Fruit fly (Drosophila melanogaster) whole organism, embryonic: ENCODE data around the gene Ser.

ENCODE experiments used
- Adf1 ChIP-seq: fragments of 200-800 bp; sonication (Bioruptor generic); IDR thresholded peaks from 2 replicates; pipeline ENCODE4 v1.3.6; 2022; ENCODE audit warnings: missing biosample characterization, missing genetic modification characterization
- Asciz ChIP-seq: fragments of 200-800 bp; sonication (Bioruptor generic); optimal IDR thresholded peaks from 2 replicates; lab custom pipeline; 2017; ENCODE audit warnings: missing biosample characterization, mild to moderate bottlenecking, missing genetic modification characterization, missing genetic modification reagents
- CG13424 ChIP-seq: fragments of 200-800 bp; sonication (Bioruptor generic); optimal IDR thresholded peaks from 2 replicates; lab custom pipeline; 2019; ENCODE audit warnings: missing biosample characterization, mild to moderate bottlenecking, missing genetic modification characterization, moderate library complexity
- CG14441 ChIP-seq: fragments of 200-800 bp; sonication (Bioruptor generic); IDR thresholded peaks from 2 replicates; pipeline ENCODE4 v1.3.6; 2022; ENCODE audit warnings: missing biosample characterization, missing genetic modification characterization
- CG14860 ChIP-seq: fragments of 200-800 bp; sonication (Bioruptor generic); IDR thresholded peaks from 3 replicates; pipeline ENCODE4 v1.3.6; 2022; ENCODE audit warnings: missing biosample characterization, missing genetic modification characterization; ENCODE audit not compliant: partially characterized antibody
- CG15011 ChIP-seq: fragments of 200-800 bp; sonication (Bioruptor generic); optimal IDR thresholded peaks from 3 replicates; lab custom pipeline; 2018; ENCODE audit warnings: missing biosample characterization, mild to moderate bottlenecking, missing genetic modification characterization
- CG15269 ChIP-seq: fragments of 200-800 bp; sonication (Bioruptor generic); optimal IDR thresholded peaks from 2 replicates; lab custom pipeline; 2018; ENCODE audit warnings: missing biosample characterization, mild to moderate bottlenecking, missing genetic modification characterization, moderate library complexity
- CG16815 ChIP-seq: fragments of 200-800 bp; sonication (Bioruptor generic); optimal IDR thresholded peaks from 3 replicates; lab custom pipeline; 2017; ENCODE audit warnings: missing biosample characterization, mild to moderate bottlenecking, missing genetic modification characterization
- CG2120 ChIP-seq: fragments of 200-800 bp; sonication (Bioruptor generic); optimal IDR thresholded peaks from 3 replicates; lab custom pipeline; 2016; ENCODE audit warnings: missing biosample characterization, missing genetic modification characterization
- CG3281 ChIP-seq: fragments of 200-800 bp; sonication (Bioruptor generic); optimal IDR thresholded peaks from 3 replicates; lab custom pipeline; 2017; ENCODE audit warnings: missing biosample characterization, mild to moderate bottlenecking, missing genetic modification characterization
- CG4820 ChIP-seq: fragments of 200-800 bp; sonication (Bioruptor generic); optimal IDR thresholded peaks from 3 replicates; lab custom pipeline; 2016; ENCODE audit warnings: missing biosample characterization, missing genetic modification characterization
- CG7839 ChIP-seq: fragments of 200-800 bp; sonication (Bioruptor generic); optimal IDR thresholded peaks from 3 replicates; lab custom pipeline; 2018; ENCODE audit warnings: missing biosample characterization, mild to moderate bottlenecking, missing genetic modification characterization, moderate library complexity
- CG8944 ChIP-seq: fragments of 200-800 bp; sonication (Bioruptor generic); optimal IDR thresholded peaks from 3 replicates; lab custom pipeline; 2016; ENCODE audit warnings: missing biosample characterization, missing genetic modification characterization
- CG9876 ChIP-seq: fragments of 200-800 bp; sonication (Bioruptor generic); optimal IDR thresholded peaks from 2 replicates; lab custom pipeline; 2016; ENCODE audit warnings: missing biosample characterization, missing genetic modification characterization
- D ChIP-seq, 2 experiments: fragments of 200-800 bp in 1 of 2; fragments of >200 bp in 1 of 2; sonication (Bioruptor generic) in 1 of 2; optimal IDR thresholded peaks; 2 replicates in 1 of 2; 3 replicates in 1 of 2; lab custom pipeline; 2017; ENCODE audit warnings: mild to moderate bottlenecking in 1 of 2, missing biosample characterization in 1 of 2, missing genetic modification characterization in 1 of 2, missing genetic modification reagents in 1 of 2
- Dll ChIP-seq: fragments of 200-800 bp; sonication (Bioruptor generic); IDR thresholded peaks from 4 replicates; pipeline ENCODE4 v1.3.6; 2022; ENCODE audit warnings: missing biosample characterization, missing genetic modification characterization; ENCODE audit not compliant: partially characterized antibody
- Ets65A ChIP-seq: fragments of 200-800 bp; sonication (Bioruptor generic); peaks from one replicate; lab custom pipeline; 2016; ENCODE audit warnings: missing biosample characterization, missing genetic modification characterization
- H2.0 ChIP-seq: fragments of 200-800 bp; sonication (Bioruptor generic); IDR thresholded peaks from 2 replicates; pipeline ENCODE4 v1.3.6; 2022; ENCODE audit warnings: missing biosample characterization, missing genetic modification characterization
- HLHmδ ChIP-seq: fragments of 200-800 bp; sonication (Bioruptor generic); optimal IDR thresholded peaks from 2 replicates; lab custom pipeline; 2018; ENCODE audit warnings: missing biosample characterization, mild to moderate bottlenecking, missing genetic modification characterization, moderate library complexity
- HmgD ChIP-seq: fragments of 200-800 bp; sonication (Bioruptor generic); optimal IDR thresholded peaks from 3 replicates; lab custom pipeline; 2016; ENCODE audit warnings: missing biosample characterization, missing genetic modification characterization
- HmgZ ChIP-seq: fragments of 200-800 bp; sonication (Bioruptor generic); optimal IDR thresholded peaks from 2 replicates; lab custom pipeline; 2018; ENCODE audit warnings: missing biosample characterization, mild to moderate bottlenecking, missing genetic modification characterization
- Hmx ChIP-seq: fragments of 200-800 bp; sonication (Bioruptor generic); optimal IDR thresholded peaks from 2 replicates; lab custom pipeline; 2016; ENCODE audit warnings: missing biosample characterization, missing genetic modification characterization
- Hr3 ChIP-seq: fragments of 200-800 bp; sonication (Bioruptor generic); optimal IDR thresholded peaks from 3 replicates; lab custom pipeline; 2016; ENCODE audit warnings: missing biosample characterization, missing genetic modification characterization
- Opbp ChIP-seq: fragments of 200-800 bp; sonication (Bioruptor generic); IDR thresholded peaks from 3 replicates; pipeline ENCODE4 v1.3.6; 2022; ENCODE audit warnings: missing biosample characterization, missing genetic modification characterization; ENCODE audit not compliant: partially characterized antibody
- Optix ChIP-seq: fragments of 200-800 bp; sonication (Bioruptor generic); IDR thresholded peaks from 3 replicates; pipeline ENCODE4 v1.3.6; 2022; ENCODE audit warnings: missing biosample characterization, missing genetic modification characterization
- Pdp1 ChIP-seq, 2 experiments: fragments of 200-800 bp; sonication (Bioruptor generic); optimal IDR thresholded peaks; 3 replicates each; lab custom pipeline; 2016; ENCODE audit warnings: missing biosample characterization in 2 of 2, missing genetic modification characterization in 2 of 2, mild to moderate bottlenecking in 1 of 2, moderate library complexity in 1 of 2
- Six4 ChIP-seq: fragments of 200-800 bp; sonication (Bioruptor generic); optimal IDR thresholded peaks from 2 replicates; lab custom pipeline; 2016; ENCODE audit warnings: missing biosample characterization, missing genetic modification characterization
- Taf1 ChIP-seq: fragments of 200-800 bp; sonication (Bioruptor generic); IDR thresholded peaks from 2 replicates; pipeline ENCODE4 v1.3.6; 2022; ENCODE audit warnings: missing biosample characterization, missing genetic modification characterization
- Xrp1 ChIP-seq: fragments of 200-800 bp; sonication (Bioruptor generic); IDR thresholded peaks from 2 replicates; pipeline ENCODE4 v1.3.6; 2022; ENCODE audit warnings: missing biosample characterization, missing genetic modification characterization
- amos ChIP-seq: fragments of 200-800 bp; sonication (Bioruptor generic); IDR thresholded peaks from 2 replicates; pipeline ENCODE4 v1.3.6; 2022; ENCODE audit warnings: missing biosample characterization, missing genetic modification characterization; ENCODE audit not compliant: partially characterized antibody
- az2 ChIP-seq: fragments of 200-800 bp; sonication (Bioruptor generic); optimal IDR thresholded peaks from 3 replicates; lab custom pipeline; 2016; ENCODE audit warnings: missing biosample characterization, missing genetic modification characterization
- chinmo ChIP-seq: fragments of 200-800 bp; sonication (Bioruptor generic); IDR thresholded peaks from 4 replicates; pipeline ENCODE4 v1.3.6; 2022; ENCODE audit warnings: missing biosample characterization, missing genetic modification characterization; ENCODE audit not compliant: partially characterized antibody
- fd3F ChIP-seq: fragments of 200-800 bp; sonication (Bioruptor generic); optimal IDR thresholded peaks from 2 replicates; lab custom pipeline; 2018; ENCODE audit warnings: missing biosample characterization, mild to moderate bottlenecking, missing genetic modification characterization, moderate library complexity
- jigr1 ChIP-seq: fragments of 200-800 bp; sonication (Bioruptor generic); IDR thresholded peaks from 3 replicates; pipeline ENCODE4 v1.3.6; 2022; ENCODE audit warnings: missing biosample characterization, missing genetic modification characterization
- kay ChIP-seq: fragments of 200-800 bp; sonication (Bioruptor generic); optimal IDR thresholded peaks from 2 replicates; lab custom pipeline; 2016; ENCODE audit warnings: missing biosample characterization, missing genetic modification characterization
- mam ChIP-seq: fragments of 200-800 bp; sonication (Bioruptor generic); optimal IDR thresholded peaks from 3 replicates; lab custom pipeline; 2016; ENCODE audit warnings: missing biosample characterization, missing genetic modification characterization
- nau ChIP-seq: fragments of 200-800 bp; sonication (Bioruptor generic); optimal IDR thresholded peaks from 3 replicates; lab custom pipeline; 2017; ENCODE audit warnings: missing biosample characterization, mild to moderate bottlenecking, missing genetic modification characterization, missing genetic modification reagents
- nmo ChIP-seq: fragments of 200-800 bp; sonication (Bioruptor generic); optimal IDR thresholded peaks from 2 replicates; lab custom pipeline; 2018; ENCODE audit warnings: missing biosample characterization, mild to moderate bottlenecking, missing genetic modification characterization, moderate library complexity
- org-1 ChIP-seq: fragments of 200-800 bp; sonication (Bioruptor generic); optimal IDR thresholded peaks from 2 replicates; lab custom pipeline; 2017; ENCODE audit warnings: missing biosample characterization, missing genetic modification characterization
- otp ChIP-seq: fragments of 200-800 bp; sonication (Bioruptor generic); IDR thresholded peaks from 3 replicates; pipeline ENCODE4, ENCODE4 v1.3.6; 2022; ENCODE audit warnings: missing biosample characterization, missing genetic modification characterization
- phol ChIP-seq: fragments of 200-800 bp; sonication (Bioruptor generic); optimal IDR thresholded peaks from 3 replicates; lab custom pipeline; 2018; ENCODE audit warnings: missing biosample characterization, mild to moderate bottlenecking, missing genetic modification characterization, moderate library complexity
- ranshi ChIP-seq: fragments of 200-800 bp; sonication (Bioruptor generic); IDR thresholded peaks from 2 replicates; pipeline ENCODE4 v1.3.6; 2022; ENCODE audit warnings: missing biosample characterization, missing genetic modification characterization
- stwl ChIP-seq: fragments of 200-800 bp; sonication (Bioruptor generic); optimal IDR thresholded peaks from 3 replicates; lab custom pipeline; 2018; ENCODE audit warnings: missing biosample characterization, mild to moderate bottlenecking, missing genetic modification characterization, moderate library complexity
- ttk ChIP-seq: fragments of 200-800 bp; sonication (Bioruptor generic); IDR thresholded peaks from 2 replicates; pipeline ENCODE4 v2.1.2; 2022; ENCODE audit warnings: missing biosample characterization, missing genetic modification characterization
- twi ChIP-seq: fragments of 200-800 bp; optimal IDR thresholded peaks from 2 replicates; lab custom pipeline; 2019; ENCODE audit warnings: missing biosample characterization, mild to moderate bottlenecking, missing genetic modification characterization, moderate library complexity
- tx ChIP-seq: fragments of 200-800 bp; sonication (Bioruptor generic); optimal IDR thresholded peaks from 2 replicates; lab custom pipeline; 2016; ENCODE audit warnings: missing biosample characterization, missing genetic modification characterization
- unpg ChIP-seq: fragments of 200-800 bp; sonication (Bioruptor generic); optimal IDR thresholded peaks from 3 replicates; lab custom pipeline; 2018; ENCODE audit warnings: missing biosample characterization, mild to moderate bottlenecking, missing genetic modification characterization, moderate library complexity
- zfh2 ChIP-seq: fragments of 200-800 bp; sonication (Bioruptor generic); optimal IDR thresholded peaks from 2 replicates; lab custom pipeline; 2016; ENCODE audit warnings: missing biosample characterization, missing genetic modification characterization

Gene Ser

dm6 chr3R:27153062-27153878 lies 40.8 kb downstream of the Ser start (continued):
- TF ChIP-seq fd3F, result peak; percentile 39
- TF ChIP-seq ranshi (GFP tag; lab: Robert Waterston, UW), result peak; percentile 25; the same call in 1 of the 2 replicates
- peak; percentile 70 for TF ChIP-seq CG15269 (tag; lab: Kevin White, UChicago)
- TF ChIP-seq CG4820, result peak; percentile 35
- TF ChIP-seq Dll, result no peak
- peak; percentile 65 for TF ChIP-seq CG7839 (tag; lab: Kevin White, UChicago)
- peak; percentile 5 for TF ChIP-seq nmo (GFP tag; lab: Kevin White, UChicago)
- no peak for TF ChIP-seq HmgZ (tag; lab: Kevin White, UChicago)
- TF ChIP-seq jigr1, result no peak
- no peak for TF ChIP-seq CG8944 (GFP tag; lab: Kevin White, UChicago)
- TF ChIP-seq Optix (GFP tag; lab: Robert Waterston, UW), result no peak
- no peak for TF ChIP-seq HmgD (GFP tag; lab: Kevin White, UChicago)
- TF ChIP-seq CG13424 (tag; lab: Kevin White, UChicago), result peak; percentile 38
- 0 out of 2 replicates have a peak, but pooled peaks have one; percentile 12 for TF ChIP-seq ttk
- peak; percentile 36 for TF ChIP-seq zfh2 (GFP tag; lab: Kevin White, UChicago)
- peak; percentile 44 for TF ChIP-seq phol (tag; lab: Kevin White, UChicago)
- no peak for TF ChIP-seq Asciz
- TF ChIP-seq CG14441 (GFP tag; lab: Robert Waterston, UW), result 0 out of 2 replicates have a peak, but pooled peaks have one; percentile 6
- TF ChIP-seq Xrp1 (GFP tag; lab: Robert Waterston, UW), result peak; percentile 20; the same call in 1 of the 2 replicates
- no peak for TF ChIP-seq tx
- no peak for TF ChIP-seq Opbp
- TF ChIP-seq Six4 (GFP tag; lab: Kevin White, UChicago), result peak; percentile 29
- peak; percentile 12 for TF ChIP-seq az2 (GFP tag; lab: Kevin White, UChicago)
- TF ChIP-seq otp (GFP tag; lab: Robert Waterston, UW), result peak; percentile 57; the same call in 1 of the 3 replicates
- TF ChIP-seq Adf1 (GFP tag; lab: Robert Waterston, UW), result peak; percentile 6; the same call in 1 of the 2 replicates
- TF ChIP-seq Pdp1 (GFP tag; optimal IDR thresholded peaks at IDR 0.05; lab: Kevin White, UChicago), result peak; percentile 33 to 78
- no peak for TF ChIP-seq Hmx (GFP tag; lab: Kevin White, UChicago)
- TF ChIP-seq D (optimal IDR thresholded peaks at IDR 0.05; lab: Kevin White, UChicago), result no peak
- peak; percentile 27 for TF ChIP-seq D (GFP tag; optimal IDR thresholded peaks at IDR 0.05; lab: Kevin White, UChicago)
- TF ChIP-seq nau (GFP tag; lab: Kevin White, UChicago), result no peak
- peak; percentile 26 for TF ChIP-seq CG15011 (GFP tag; lab: Kevin White, UChicago)
- peak; percentile 43 for TF ChIP-seq Hr3 (GFP tag; lab: Kevin White, UChicago)
- TF ChIP-seq H2.0 (GFP tag; lab: Robert Waterston, UW), result 0 out of 2 replicates have a peak, but pooled peaks have one; percentile 5
- peak; percentile 38 for TF ChIP-seq mam
- TF ChIP-seq HLHmδ (GFP tag; lab: Kevin White, UChicago), result no peak
- no peak for TF ChIP-seq twi
- peak; percentile 18 for TF ChIP-seq kay (GFP tag; lab: Kevin White, UChicago)
- TF ChIP-seq CG14860 (GFP tag; lab: Robert Waterston, UW), result no peak
- no peak for TF ChIP-seq stwl (tag; lab: Kevin White, UChicago)
- TF ChIP-seq unpg (GFP tag; lab: Kevin White, UChicago), result peak; percentile 50
- TF ChIP-seq Taf1 (GFP tag; lab: Robert Waterston, UW), result no peak
- no peak for TF ChIP-seq amos
- TF ChIP-seq CG16815, result peak; percentile 34
- TF ChIP-seq Ets65A (GFP tag; lab: Kevin White, UChicago), result peak; percentile 76
- TF ChIP-seq CG3281 (GFP tag; lab: Kevin White, UChicago), result peak; percentile 85
- peak; percentile 35 for TF ChIP-seq org-1 (GFP tag; lab: Kevin White, UChicago)
- peak; percentile 87; the same call in 2 of the 4 replicates for TF ChIP-seq chinmo (GFP tag; lab: Robert Waterston, UW)
- TF ChIP-seq CG9876 (GFP tag; lab: Kevin White, UChicago), result no peak
- peak; percentile 69 for TF ChIP-seq CG2120 (GFP tag; lab: Kevin White, UChicago)
